Worm (Caenorhabditis elegans) whole organism, L4 larva: ENCODE data around the gene Y44A6D.7.

ENCODE experiments used
- D1046.2 ChIP-seq: fragments of 200-800 bp; sonication (Bioruptor generic); IDR thresholded peaks from 2 replicates; pipeline ENCODE4 v1.3.6; 2022; ENCODE audit warnings: missing genetic modification characterization, missing compliant biosample characterization
- F37D6.2 ChIP-seq: sonication (generic microtip); optimal IDR thresholded peaks from 2 replicates; lab custom pipeline; 2016; ENCODE audit warnings: mild to moderate bottlenecking, missing genetic modification characterization, missing compliant biosample characterization
- R02D3.7 ChIP-seq: fragments of 150-350 bp; sonication (generic microtip); optimal IDR thresholded peaks from 3 replicates; lab custom pipeline; 2014; ENCODE audit warnings: missing biosample characterization, missing genetic modification characterization
- Y5F2A.4 ChIP-seq: fragments of 200-800 bp; sonication (Bioruptor generic); optimal IDR thresholded peaks from 2 replicates; lab custom pipeline; 2018; ENCODE audit warnings: mild to moderate bottlenecking, missing genetic modification characterization, missing compliant biosample characterization
- Y75B8A.6 ChIP-seq: fragments of 200-800 bp; sonication (Bioruptor generic); IDR thresholded peaks from 2 replicates; pipeline ENCODE4 v1.3.6; 2022; ENCODE audit warnings: missing genetic modification reagents, missing genetic modification characterization, missing compliant biosample characterization
- ZK337.2 ChIP-seq: fragments of 200-800 bp; sonication (Bioruptor generic); IDR thresholded peaks from 2 replicates; pipeline ENCODE4 v1.3.6; 2022; ENCODE audit warnings: missing genetic modification reagents, missing genetic modification characterization, missing compliant biosample characterization
- ZK546.5 ChIP-seq, 2 experiments: sonication (generic microtip); optimal IDR thresholded peaks; 2 replicates each; lab custom pipeline; 2017; ENCODE audit warnings: missing biosample characterization in 2 of 2, missing genetic modification characterization in 2 of 2
- aha-1 ChIP-seq: fragments of 150-350 bp; peaks from one replicate; lab custom pipeline; 2014; ENCODE audit warnings: missing biosample characterization, missing genetic modification characterization
- arid-1 ChIP-seq: fragments of 200-800 bp; sonication (Bioruptor generic); conservative IDR thresholded peaks from 2 replicates; pipeline ENCODE4 v1.3.6; 2022; ENCODE audit warnings: missing genetic modification reagents, missing genetic modification characterization, missing compliant biosample characterization
- attf-4 ChIP-seq: sonication (generic microtip); optimal IDR thresholded peaks from 3 replicates; lab custom pipeline; 2017; ENCODE audit warnings: missing biosample characterization, missing genetic modification characterization
- ceh-28 ChIP-seq: fragments of 150-350 bp; optimal IDR thresholded peaks from 2 replicates; lab custom pipeline; 2014; ENCODE audit warnings: missing biosample characterization, missing genetic modification reagents, missing genetic modification characterization
- ces-1 ChIP-seq: fragments of 150-350 bp; sonication (generic microtip); optimal IDR thresholded peaks from 4 replicates; lab custom pipeline; 2014; ENCODE audit warnings: missing biosample characterization, missing genetic modification reagents, missing genetic modification characterization
- cey-2 ChIP-seq: sonication (generic microtip); optimal IDR thresholded peaks from 3 replicates; lab custom pipeline; 2017; ENCODE audit warnings: missing genetic modification characterization, mild to moderate bottlenecking, missing compliant biosample characterization, antibody characterized with exemption, borderline replicate concordance; ENCODE audit not compliant: insufficient read depth
- ctbp-1 ChIP-seq: fragments of 200-800 bp; sonication (Bioruptor generic); IDR thresholded peaks from 2 replicates; pipeline ENCODE4 v1.3.6; 2022; ENCODE audit warnings: missing genetic modification reagents, missing genetic modification characterization, missing compliant biosample characterization
- daf-16 ChIP-seq, 3 experiments: sonication (generic microtip); optimal IDR thresholded peaks; 2 replicates each; lab custom pipeline; 2016 to 2017; ENCODE audit warnings: missing genetic modification characterization in 3 of 3, missing genetic modification reagents in 3 of 3, mild to moderate bottlenecking in 2 of 3, missing compliant biosample characterization in 2 of 3, missing biosample characterization in 1 of 3, moderate library complexity in 1 of 3
- daf-19 ChIP-seq: fragments of 200-800 bp; sonication (Bioruptor generic); conservative IDR thresholded peaks from 2 replicates; pipeline ENCODE4 v1.3.6; 2022; ENCODE audit warnings: missing genetic modification characterization, missing compliant biosample characterization
- dmd-6 ChIP-seq: fragments of 200-800 bp; sonication (Bioruptor generic); IDR thresholded peaks from 2 replicates; pipeline ENCODE4 v1.3.6; 2022; ENCODE audit warnings: missing genetic modification reagents, missing genetic modification characterization, missing compliant biosample characterization
- dmd-9 ChIP-seq: fragments of 200-800 bp; sonication (Bioruptor generic); IDR thresholded peaks from 2 replicates; pipeline ENCODE4 v1.3.6; 2022; ENCODE audit warnings: missing genetic modification reagents, missing genetic modification characterization, missing compliant biosample characterization
- dpl-1 ChIP-seq: fragments of 150-350 bp; optimal IDR thresholded peaks from 2 replicates; lab custom pipeline; 2014; ENCODE audit warnings: missing biosample characterization, missing genetic modification reagents, missing genetic modification characterization
- duxl-1 ChIP-seq: sonication (generic microtip); optimal IDR thresholded peaks from 2 replicates; lab custom pipeline; 2016; ENCODE audit warnings: mild to moderate bottlenecking, missing genetic modification characterization, moderate library complexity, missing compliant biosample characterization; ENCODE audit not compliant: poor library complexity
- dve-1 ChIP-seq: sonication (generic microtip); optimal IDR thresholded peaks from 2 replicates; lab custom pipeline; 2017; ENCODE audit warnings: antibody characterized with exemption, mild to moderate bottlenecking, missing genetic modification characterization, missing compliant biosample characterization; ENCODE audit not compliant: insufficient read depth
- fkh-10 ChIP-seq: fragments of 150-350 bp; optimal IDR thresholded peaks from 2 replicates; lab custom pipeline; 2014; ENCODE audit warnings: missing biosample characterization, missing genetic modification reagents, missing genetic modification characterization
- hlh-11 ChIP-seq: fragments of 200-800 bp; sonication (Bioruptor generic); optimal IDR thresholded peaks from 2 replicates; lab custom pipeline; 2018; ENCODE audit warnings: mild to moderate bottlenecking, missing genetic modification characterization, missing compliant biosample characterization
- hmg-1.1 ChIP-seq: fragments of 200-800 bp; sonication (Bioruptor generic); IDR thresholded peaks from 2 replicates; pipeline ENCODE4 v1.3.6; 2022; ENCODE audit warnings: missing genetic modification reagents, missing genetic modification characterization, missing compliant biosample characterization
- jun-1 ChIP-seq: fragments of 150-350 bp; optimal IDR thresholded peaks from 2 replicates; lab custom pipeline; 2014; ENCODE audit warnings: missing biosample characterization, missing genetic modification reagents, missing genetic modification characterization
- lin-13 ChIP-seq: fragments of 150-350 bp; optimal IDR thresholded peaks from 2 replicates; lab custom pipeline; 2014; ENCODE audit warnings: missing biosample characterization, missing genetic modification reagents, missing genetic modification characterization
- lin-29 ChIP-seq: fragments of 200-800 bp; sonication (Bioruptor generic); IDR thresholded peaks from 2 replicates; pipeline ENCODE4 v1.3.6; 2022; ENCODE audit warnings: missing genetic modification reagents, missing genetic modification characterization, missing compliant biosample characterization
- lsy-2 ChIP-seq, 2 experiments: fragments of 150-350 bp in 1 of 2; sonication (generic microtip) in 1 of 2; optimal IDR thresholded peaks; 2 replicates each; lab custom pipeline; 2014 to 2017; ENCODE audit warnings: missing biosample characterization in 2 of 2, missing genetic modification characterization in 2 of 2
- madf-9 ChIP-seq: fragments of 200-800 bp; sonication (Bioruptor generic); conservative IDR thresholded peaks from 2 replicates; pipeline ENCODE4 v1.3.6; 2022; ENCODE audit warnings: missing genetic modification reagents, missing genetic modification characterization, missing compliant biosample characterization
- mep-1 ChIP-seq: fragments of 150-350 bp; sonication (generic microtip); optimal IDR thresholded peaks from 3 replicates; lab custom pipeline; 2014; ENCODE audit warnings: missing biosample characterization, missing genetic modification characterization
- mes-2 ChIP-seq: sonication (generic microtip); optimal IDR thresholded peaks from 2 replicates; lab custom pipeline; 2016; ENCODE audit warnings: missing genotype, mild to moderate bottlenecking, missing genetic modification characterization, missing compliant biosample characterization; ENCODE audit not compliant: poor library complexity, severe bottlenecking
- mxl-2 ChIP-seq: fragments of 200-800 bp; sonication (Bioruptor generic); conservative IDR thresholded peaks from 2 replicates; pipeline ENCODE4 v1.3.6; 2022; ENCODE audit warnings: missing genetic modification reagents, missing genetic modification characterization, missing compliant biosample characterization
- nhr-102 ChIP-seq: sonication (generic microtip); optimal IDR thresholded peaks from 2 replicates; lab custom pipeline; 2016; ENCODE audit warnings: mild to moderate bottlenecking, missing genetic modification characterization, moderate library complexity, missing compliant biosample characterization
- nhr-111 ChIP-seq: fragments of 200-800 bp; sonication (Bioruptor generic); optimal IDR thresholded peaks from 2 replicates; lab custom pipeline; 2018; ENCODE audit warnings: mild to moderate bottlenecking, missing genetic modification characterization, missing compliant biosample characterization
- nhr-237 ChIP-seq: sonication (generic microtip); optimal IDR thresholded peaks from 2 replicates; lab custom pipeline; 2017; ENCODE audit warnings: missing biosample characterization, missing genetic modification characterization
- nhr-25 ChIP-seq: sonication (generic microtip); optimal IDR thresholded peaks from 2 replicates; lab custom pipeline; 2017; ENCODE audit warnings: missing genetic modification characterization, mild to moderate bottlenecking, missing compliant biosample characterization, antibody characterized with exemption, moderate library complexity, borderline replicate concordance; ENCODE audit not compliant: insufficient read depth
- nhr-28 ChIP-seq: fragments of 150-350 bp; optimal IDR thresholded peaks from 2 replicates; lab custom pipeline; 2014; ENCODE audit warnings: missing biosample characterization, missing genetic modification characterization
- nhr-48 ChIP-seq: sonication (generic microtip); optimal IDR thresholded peaks from 2 replicates; lab custom pipeline; 2016; ENCODE audit warnings: mild to moderate bottlenecking, missing genetic modification characterization, missing compliant biosample characterization
- pqm-1 ChIP-seq: sonication (generic microtip); optimal IDR thresholded peaks from 2 replicates; lab custom pipeline; 2017; ENCODE audit warnings: missing biosample characterization, missing genetic modification characterization
- rbr-2 ChIP-seq: sonication (generic microtip); optimal IDR thresholded peaks from 2 replicates; lab custom pipeline; 2016; ENCODE audit warnings: missing genotype, missing genetic modification characterization, missing compliant biosample characterization
- sdz-12 ChIP-seq: fragments of 200-800 bp; sonication (Bioruptor generic); optimal IDR thresholded peaks from 2 replicates; lab custom pipeline; 2018; ENCODE audit warnings: mild to moderate bottlenecking, missing genetic modification characterization, missing compliant biosample characterization
- snpc-1.2 ChIP-seq: fragments of 200-800 bp; sonication (Bioruptor generic); IDR thresholded peaks from 2 replicates; pipeline ENCODE4 v1.3.6; 2022; ENCODE audit warnings: missing genetic modification reagents, missing genetic modification characterization, missing compliant biosample characterization
- tra-1 ChIP-seq: fragments of 200-800 bp; sonication (Bioruptor generic); IDR thresholded peaks from 2 replicates; pipeline ENCODE4 v1.3.6; 2022; ENCODE audit warnings: missing genetic modification reagents, missing genetic modification characterization, missing compliant biosample characterization
- unc-39 ChIP-seq: sonication (generic microtip); optimal IDR thresholded peaks from 2 replicates; lab custom pipeline; 2017; ENCODE audit warnings: missing biosample characterization, missing genetic modification characterization
- unc-62 ChIP-seq, 3 experiments: fragments of 150-350 bp in 1 of 3; sonication (generic microtip); optimal IDR thresholded peaks in 2 of 3; peaks in 1 of 3; 1 replicate in 1 of 3; 2 replicates in 2 of 3; lab custom pipeline; 2014 to 2017; ENCODE audit warnings: missing biosample characterization in 3 of 3, missing genetic modification characterization in 3 of 3, missing genetic modification reagents in 3 of 3, missing genotype in 1 of 3
- zip-2 ChIP-seq: fragments of 150-350 bp; optimal IDR thresholded peaks from 2 replicates; lab custom pipeline; 2014; ENCODE audit warnings: missing biosample characterization, missing genetic modification characterization
- ztf-11 ChIP-seq: fragments of 150-350 bp; optimal IDR thresholded peaks from 2 replicates; lab custom pipeline; 2014; ENCODE audit warnings: missing biosample characterization, missing genetic modification characterization

Gene Y44A6D.7

ce11 chrV:20847743-20848229 lies 33.3 kb downstream of the Y44A6D.7 start (continued):
- TF ChIP-seq hlh-11 (no peak), dmd-6 (GFP tag; lab: Robert Waterston, UW) (no peak), hmg-1.1 (GFP tag; lab: Robert Waterston, UW) (0 out of 2 replicates have a peak, but pooled peaks have one; percentile 26), ceh-28 (no peak), lin-13 (GFP tag; lab: Kevin White, UChicago) (peak; percentile 26), ctbp-1 (peak; percentile 38), nhr-25 (tag; lab: Kevin White, UChicago) (no peak), dmd-9 (GFP tag; lab: Robert Waterston, UW) (no peak), lsy-2 (tag; optimal IDR thresholded peaks at IDR 0.05; lab: Kevin White, UChicago) (peak in 1 of 2 experiments; percentile 64), nhr-111 (GFP tag; lab: Kevin White, UChicago) (peak; percentile 17), tra-1 (GFP tag; lab: Robert Waterston, UW) (no peak), zip-2 (tag; lab: Kevin White, UChicago) (peak; percentile 28), madf-9 (no peak), pqm-1 (tag; lab: Kevin White, UChicago) (no peak), nhr-102 (peak; percentile 41), nhr-48 (no peak), unc-62 (GFP tag; optimal IDR thresholded peaks at IDR 0.05 in 1 of 2; lab: Kevin White, UChicago) (peak in 1 of 2 experiments; percentile 46), unc-62 (tag; optimal IDR thresholded peaks at IDR 0.05; lab: Kevin White, UChicago) (no peak), sdz-12 (GFP tag; lab: Kevin White, UChicago) (peak; percentile 51)

ce11 chrV:20850580-20850979 lies 36.1 kb downstream of the Y44A6D.7 start, which contains the start of gene clec-264:
clec-264 (minus strand) TSS chrV:20850701.
- TF ChIP-seq Y75B8A.6 = no peak
- no peak for TF ChIP-seq mep-1
- TF ChIP-seq zip-2 (tag; lab: Kevin White, UChicago) = no peak
- no peak for TF ChIP-seq mes-2 (tag; lab: Kevin White, UChicago)
- TF ChIP-seq jun-1 (tag; lab: Kevin White, UChicago) = no peak
- TF ChIP-seq ztf-11 (tag; lab: Kevin White, UChicago) = no peak
- TF ChIP-seq arid-1 = no peak
- no peak for TF ChIP-seq nhr-237 (tag; lab: Kevin White, UChicago)
- TF ChIP-seq daf-19 (GFP tag; lab: Robert Waterston, UW) = no peak
- no peak for TF ChIP-seq cey-2
- no peak for TF ChIP-seq lsy-2 (tag; optimal IDR thresholded peaks at IDR 0.05; lab: Kevin White, UChicago)
- TF ChIP-seq ZK337.2 (GFP tag; lab: Robert Waterston, UW) = no peak
- TF ChIP-seq snpc-1.2 (GFP tag; lab: Robert Waterston, UW) = no peak
- no peak for TF ChIP-seq Y5F2A.4 (GFP tag; lab: Kevin White, UChicago)
- TF ChIP-seq mxl-2 (GFP tag; lab: Robert Waterston, UW) = no peak

ce11 chrV:20851847-20852386 lies 37.4 kb downstream of the Y44A6D.7 start, which contains the start of gene ndua-1:
ndua-1 (minus strand) TSS chrV:20851897.
- TF ChIP-seq lin-29 (no peak), R02D3.7 (no peak), nhr-28 (tag; lab: Kevin White, UChicago) (peak; percentile 55), ces-1 (GFP tag; lab: Kevin White, UChicago) (peak; percentile 10), duxl-1 (peak; percentile 45), hmg-1.1 (GFP tag; lab: Robert Waterston, UW) (0 out of 2 replicates have a peak, but pooled peaks have one; percentile 40), aha-1 (peak; percentile 92), fkh-10 (GFP tag; lab: Kevin White, UChicago) (no peak), dve-1 (peak; percentile 23), unc-39 (tag; lab: Kevin White, UChicago) (no peak), nhr-48 (no peak), daf-16 (GFP tag; optimal IDR thresholded peaks at IDR 0.05; lab: Kevin White, UChicago) (no peak), daf-16 (tag; optimal IDR thresholded peaks at IDR 0.05; lab: Kevin White, UChicago) (peak; percentile 15), ZK546.5 (tag; optimal IDR thresholded peaks at IDR 0.05; lab: Kevin White, UChicago) (no peak), D1046.2 (GFP tag; lab: Robert Waterston, UW) (no peak), dpl-1 (peak; percentile 8), F37D6.2 (tag; lab: Kevin White, UChicago) (no peak), attf-4 (tag; lab: Kevin White, UChicago) (no peak), rbr-2 (tag; lab: Kevin White, UChicago) (peak; percentile 26)
